Fruit fly (Drosophila melanogaster): ENCODE data around the gene dl.

Gene dl

dm6 chr2L:17429788-17430587, 20.2 kb downstream of the dl start (continued):
- TF ChIP-seq sc (optimal IDR thresholded peaks at IDR 0.05) = no peak
- TF ChIP-seq sc (GFP tag; optimal IDR thresholded peaks at IDR 0.05) = peak; percentile 92
- peak; percentile 54 to 58 for TF ChIP-seq chif (GFP tag; optimal IDR thresholded peaks at IDR 0.05)
- TF ChIP-seq knrl (GFP tag; IDR thresholded peaks at IDR 0.05; ENCODE audit: partially characterized antibody) = no peak
- TF ChIP-seq Sox100B (GFP tag; optimal IDR thresholded peaks at IDR 0.05) = peak; percentile 99
- peak; percentile 91 for TF ChIP-seq CG3726 (GFP tag; IDR thresholded peaks at IDR 0.05)
- TF ChIP-seq CG12155 (GFP tag; optimal IDR thresholded peaks at IDR 0.05) = peak; percentile 87
- TF ChIP-seq aop (GFP tag; IDR thresholded peaks at IDR 0.05) = 0 out of 2 replicates have a peak, but pooled peaks have one; percentile 67
- peak; percentile 74 for TF ChIP-seq otp (GFP tag; IDR thresholded peaks at IDR 0.05)
- TF ChIP-seq Dip2 (GFP tag; IDR thresholded peaks at IDR 0.05) = peak; percentile 40; the same call in 1 of the 2 replicates
- TF ChIP-seq B-H2 (GFP tag; optimal IDR thresholded peaks at IDR 0.05) = no peak
- peak; percentile 71 for TF ChIP-seq Xbp1 (GFP tag; optimal IDR thresholded peaks at IDR 0.05)
- no peak for TF ChIP-seq ash1 (GFP tag; optimal IDR thresholded peaks at IDR 0.05)
- TF ChIP-seq en (GFP tag; optimal IDR thresholded peaks at IDR 0.05) = peak; percentile 36
- no peak for TF ChIP-seq pho (GFP tag; optimal IDR thresholded peaks at IDR 0.05)
- peak; percentile 88 for TF ChIP-seq Hand (GFP tag; optimal IDR thresholded peaks at IDR 0.05)
- TF ChIP-seq NfI (GFP tag; optimal IDR thresholded peaks at IDR 0.05) = peak; percentile 94
- TF ChIP-seq CG4328 (GFP tag; optimal IDR thresholded peaks at IDR 0.05) = peak; percentile 90
- TF ChIP-seq cg (GFP tag; optimal IDR thresholded peaks at IDR 0.05) = no peak
- TF ChIP-seq CG3281 (GFP tag; optimal IDR thresholded peaks at IDR 0.05) = peak; percentile 94
- TF ChIP-seq CG15011 (GFP tag; optimal IDR thresholded peaks at IDR 0.05) = peak; percentile 92
- no peak for TF ChIP-seq mld (GFP tag; IDR thresholded peaks at IDR 0.05; ENCODE audit: partially characterized antibody)
- peak; percentile 96 for TF ChIP-seq Meics (GFP tag; optimal IDR thresholded peaks at IDR 0.05)
- peak; percentile 9 for TF ChIP-seq Max (GFP tag; optimal IDR thresholded peaks at IDR 0.05)
- TF ChIP-seq CG10321 (GFP tag; IDR thresholded peaks at IDR 0.05) = no peak
- TF ChIP-seq kah (GFP tag; optimal IDR thresholded peaks at IDR 0.05) = peak; percentile 95
- TF ChIP-seq B-H1 (GFP tag; IDR thresholded peaks at IDR 0.05) = peak; percentile 94
- peak; percentile 83 for TF ChIP-seq Lim3 (GFP tag; IDR thresholded peaks at IDR 0.05)
- TF ChIP-seq bcd (GFP tag; optimal IDR thresholded peaks at IDR 0.05) = peak; percentile 94
- peak; percentile 94 for TF ChIP-seq ATbp (GFP tag; optimal IDR thresholded peaks at IDR 0.05)
- TF ChIP-seq ato (GFP tag; IDR thresholded peaks at IDR 0.05; ENCODE audit: partially characterized antibody) = no peak
- TF ChIP-seq NC2β (GFP tag; optimal IDR thresholded peaks at IDR 0.05) = peak; percentile 34
- TF ChIP-seq Chrac-16 (GFP tag; optimal IDR thresholded peaks at IDR 0.05) = peak; percentile 88
- peak; percentile 93 for TF ChIP-seq nom (GFP tag; optimal IDR thresholded peaks at IDR 0.05)
- TF ChIP-seq CG10366 (GFP tag; IDR thresholded peaks at IDR 0.05) = peak; percentile 68
- peak; percentile 99 for TF ChIP-seq phol (tag; optimal IDR thresholded peaks at IDR 0.05)
- TF ChIP-seq h (optimal IDR thresholded peaks at IDR 0.05) = no peak
- peak; percentile 95 for TF ChIP-seq BtbVII (GFP tag; optimal IDR thresholded peaks at IDR 0.05)
- peak; percentile 94 for TF ChIP-seq trem (tag; optimal IDR thresholded peaks at IDR 0.05)
- peak; percentile 81 for TF ChIP-seq CG2875 (GFP tag; optimal IDR thresholded peaks at IDR 0.05)
- peak; percentile 36 for TF ChIP-seq CG16863 (GFP tag; optimal IDR thresholded peaks at IDR 0.05)
- TF ChIP-seq fd3F (GFP tag; optimal IDR thresholded peaks at IDR 0.05) = peak; percentile 81
- TF ChIP-seq Rfx (GFP tag; IDR thresholded peaks at IDR 0.05) = peak; percentile 58; the same call in 1 of the 2 replicates
- TF ChIP-seq Hmr (GFP tag; optimal IDR thresholded peaks at IDR 0.05) = peak; percentile 95
- TF ChIP-seq ERR (GFP tag; optimal IDR thresholded peaks at IDR 0.05) = no peak
- TF ChIP-seq lbe (GFP tag; optimal IDR thresholded peaks at IDR 0.05) = peak; percentile 94
- peak; percentile 94 for TF ChIP-seq row (GFP tag; IDR thresholded peaks at IDR 0.05)
- TF ChIP-seq dm (GFP tag; optimal IDR thresholded peaks at IDR 0.05) = no peak
- peak; percentile 94 for TF ChIP-seq CG6765 (GFP tag; optimal IDR thresholded peaks at IDR 0.05)
- peak; percentile 95 for TF ChIP-seq sens (GFP tag)
